Worm (Caenorhabditis elegans): Measurements from ENCODE around the gene K09H11.4.
A peak's percentile ranks its signal among the peaks of the same experiment; 100 is the strongest.

K09H11.4 gene

DNA sequence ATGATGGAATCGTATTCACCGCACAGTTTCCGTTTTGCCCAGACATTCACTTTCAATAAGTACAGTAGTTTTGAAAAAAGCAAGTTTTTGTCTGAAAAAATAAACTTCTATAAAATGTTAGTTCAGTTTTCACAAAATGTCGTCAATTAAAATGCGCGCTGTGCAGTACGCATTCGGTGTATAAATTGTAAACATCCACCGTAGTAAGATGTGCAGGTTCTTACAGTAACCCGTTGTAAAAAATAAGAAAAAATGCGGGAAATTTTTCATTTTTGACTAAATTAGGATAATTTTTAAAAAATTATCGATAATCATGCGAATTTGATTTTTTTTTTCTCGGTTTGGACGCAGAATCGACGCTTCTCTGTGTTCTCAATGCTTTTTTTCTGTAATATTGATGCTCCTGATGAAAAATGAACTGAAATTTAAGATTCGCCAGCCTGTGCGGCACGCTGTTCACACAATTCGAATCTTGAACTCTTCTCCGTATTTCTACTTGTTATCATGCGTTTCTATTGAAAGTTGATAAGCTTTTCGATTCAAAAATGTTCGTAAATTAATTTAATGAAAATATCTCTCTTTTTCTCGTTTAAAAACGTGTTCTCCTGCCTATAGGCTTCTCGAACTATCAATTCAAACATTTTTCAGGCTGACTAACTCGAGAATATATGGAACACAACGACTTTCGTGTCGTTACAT is 9.0 kb downstream of the K09H11.4 start, which contains the start of gene rga-3 (continued):
- TF ChIP-seq repo-1 (tag; optimal IDR thresholded peaks at IDR 0.05) (no peak), C06A6.2 (GFP tag; conservative IDR thresholded peaks at IDR 0.05) (no peak), madf-3 (GFP tag; IDR thresholded peaks at IDR 0.05) (peak; percentile 91), attf-5 (GFP tag; optimal IDR thresholded peaks at IDR 0.05) (no peak), efl-1 (GFP tag; optimal IDR thresholded peaks at IDR 0.05) (peak; percentile 97), egl-44 (GFP tag; IDR thresholded peaks at IDR 0.05) (no peak), ztf-28 (GFP tag; IDR thresholded peaks at IDR 0.05) (peak; percentile 90), nhr-27 (tag; optimal IDR thresholded peaks at IDR 0.05) (no peak), nfya-1 (tag; optimal IDR thresholded peaks at IDR 0.05; ENCODE audit: borderline replicate concordance, insufficient read depth) (no peak), madf-10 (tag; optimal IDR thresholded peaks at IDR 0.05) (no peak), cebp-1 (GFP tag; IDR thresholded peaks at IDR 0.05) (no peak), cebp-1 (tag; optimal IDR thresholded peaks at IDR 0.05) (peak; percentile 8), chd-7 (tag; optimal IDR thresholded peaks at IDR 0.05) (no peak), atf-7 (tag; optimal IDR thresholded peaks at IDR 0.05) (no peak), zim-3 (tag; optimal IDR thresholded peaks at IDR 0.05) (no peak), bed-1 (GFP tag; IDR thresholded peaks at IDR 0.05) (no peak), Y79H2A.3 (GFP tag; conservative IDR thresholded peaks at IDR 0.05) (no peak), hmg-20 (GFP tag; IDR thresholded peaks at IDR 0.05) (no peak), athp-1 (tag; optimal IDR thresholded peaks at IDR 0.05) (peak; percentile 77), snpc-1.3 (tag; optimal IDR thresholded peaks at IDR 0.05; ENCODE audit: insufficient read depth) (peak; percentile 93), mxl-1 (tag; optimal IDR thresholded peaks at IDR 0.05) (no peak), lsl-1 (GFP tag; optimal IDR thresholded peaks at IDR 0.05) (peak; percentile 100), tbx-9 (tag; optimal IDR thresholded peaks at IDR 0.05; ENCODE audit: borderline replicate concordance) (no peak), Y53G8AR.9 (GFP tag; conservative IDR thresholded peaks at IDR 0.05) (peak; percentile 66; the same call in 1 of the 2 replicates), dpff-1 (tag; optimal IDR thresholded peaks at IDR 0.05) (no peak), ceh-58 (GFP tag; IDR thresholded peaks at IDR 0.05) (no peak), unc-62 (GFP tag; optimal IDR thresholded peaks at IDR 0.05) (no peak), aptf-2 (GFP tag; conservative IDR thresholded peaks at IDR 0.05) (no peak), unc-130 (GFP tag; optimal IDR thresholded peaks at IDR 0.05) (peak; percentile 95), T07F8.4 (tag; optimal IDR thresholded peaks at IDR 0.05) (no peak), zfh-2 (GFP tag; conservative IDR thresholded peaks at IDR 0.05) (no peak), F10E7.11 (tag; optimal IDR thresholded peaks at IDR 0.05) (no peak), hsf-1 (GFP tag; IDR thresholded peaks at IDR 0.05) (peak; percentile 82), bed-2 (GFP tag; IDR thresholded peaks at IDR 0.05) (no peak), aptf-3 (GFP tag; IDR thresholded peaks at IDR 0.05) (no peak), nhr-80 (tag; optimal IDR thresholded peaks at IDR 0.05) (no peak), pha-4 (tag; optimal IDR thresholded peaks at IDR 0.05) (no peak), rpc-1 (optimal IDR thresholded peaks at IDR 0.05) (no peak), rpc-1 (tag; optimal IDR thresholded peaks at IDR 0.05) (peak; percentile 15), ama-1 (optimal IDR thresholded peaks at IDR 0.05) (no peak), ama-1 (GFP tag; optimal IDR thresholded peaks at IDR 0.05) (peak in 1 of 2 experiments; percentile 10), K11D2.4 (GFP tag; IDR thresholded peaks at IDR 0.05) (no peak), F57A8.1 (GFP tag; optimal IDR thresholded peaks at IDR 0.05) (no peak), attf-3 (GFP tag; conservative IDR thresholded peaks at IDR 0.05) (peak; percentile 86), nfya-2 (GFP tag; IDR thresholded peaks at IDR 0.05) (no peak), ztf-6 (GFP tag; IDR thresholded peaks at IDR 0.05) (no peak), die-1 (tag; optimal IDR thresholded peaks at IDR 0.05) (no peak), nhr-90 (tag; optimal IDR thresholded peaks at IDR 0.05) (no peak), rec-8 (tag; optimal IDR thresholded peaks at IDR 0.05) (no peak), F22D6.2 (tag; optimal IDR thresholded peaks at IDR 0.05) (no peak)

All from whole organism, young adult.